Worm (Caenorhabditis elegans) whole organism, L4 larva: ENCODE results near the gene C16C4.18.

Source experiments
- F10B5.3 ChIP-seq: sonication (generic microtip); optimal IDR thresholded peaks from 2 replicates; lab custom pipeline; 2016; ENCODE audit warnings: mild to moderate bottlenecking, missing genetic modification characterization, missing compliant biosample characterization
- F44E2.7 ChIP-seq: fragments of 200-800 bp; sonication (Bioruptor generic); IDR thresholded peaks from 2 replicates; pipeline ENCODE4 v2.1.2; 2022; ENCODE audit warnings: missing genetic modification characterization, missing compliant biosample characterization
- Y48G9A.11 ChIP-seq: fragments of 200-800 bp; sonication (Bioruptor generic); IDR thresholded peaks from 2 replicates; pipeline ENCODE4 v1.3.6; 2022; ENCODE audit warnings: missing genetic modification reagents, missing genetic modification characterization, missing compliant biosample characterization
- Y5F2A.4 ChIP-seq: fragments of 200-800 bp; sonication (Bioruptor generic); optimal IDR thresholded peaks from 2 replicates; lab custom pipeline; 2018; ENCODE audit warnings: mild to moderate bottlenecking, missing genetic modification characterization, missing compliant biosample characterization
- ZK337.2 ChIP-seq: fragments of 200-800 bp; sonication (Bioruptor generic); IDR thresholded peaks from 2 replicates; pipeline ENCODE4 v1.3.6; 2022; ENCODE audit warnings: missing genetic modification reagents, missing genetic modification characterization, missing compliant biosample characterization
- aly-2 ChIP-seq: sonication (generic microtip); optimal IDR thresholded peaks from 2 replicates; lab custom pipeline; 2018; ENCODE audit warnings: missing biosample characterization, missing genetic modification characterization
- arid-1 ChIP-seq: fragments of 200-800 bp; sonication (Bioruptor generic); conservative IDR thresholded peaks from 2 replicates; pipeline ENCODE4 v1.3.6; 2022; ENCODE audit warnings: missing genetic modification reagents, missing genetic modification characterization, missing compliant biosample characterization
- attf-4 ChIP-seq: sonication (generic microtip); optimal IDR thresholded peaks from 3 replicates; lab custom pipeline; 2017; ENCODE audit warnings: missing biosample characterization, missing genetic modification characterization
- ceh-20 ChIP-seq: fragments of 200-800 bp; sonication (Bioruptor generic); IDR thresholded peaks from 2 replicates; pipeline ENCODE4 v1.3.6; 2022; ENCODE audit warnings: missing genetic modification reagents, missing genetic modification characterization, missing compliant biosample characterization
- ceh-28 ChIP-seq: fragments of 150-350 bp; optimal IDR thresholded peaks from 2 replicates; lab custom pipeline; 2014; ENCODE audit warnings: missing biosample characterization, missing genetic modification reagents, missing genetic modification characterization
- ceh-44 ChIP-seq: fragments of 200-800 bp; sonication (Bioruptor generic); IDR thresholded peaks from 2 replicates; pipeline ENCODE4 v1.3.6; 2022; ENCODE audit warnings: missing genetic modification reagents, missing genetic modification characterization, missing compliant biosample characterization
- ceh-82 ChIP-seq: sonication (generic microtip); optimal IDR thresholded peaks from 2 replicates; lab custom pipeline; 2017; ENCODE audit warnings: missing biosample characterization, missing genetic modification characterization
- cey-2 ChIP-seq: sonication (generic microtip); optimal IDR thresholded peaks from 3 replicates; lab custom pipeline; 2017; ENCODE audit warnings: missing genetic modification characterization, mild to moderate bottlenecking, missing compliant biosample characterization, antibody characterized with exemption, borderline replicate concordance; ENCODE audit not compliant: insufficient read depth
- daf-16 ChIP-seq, 3 experiments: sonication (generic microtip); optimal IDR thresholded peaks; 2 replicates each; lab custom pipeline; 2016 to 2017; ENCODE audit warnings: missing genetic modification characterization in 3 of 3, missing genetic modification reagents in 3 of 3, mild to moderate bottlenecking in 2 of 3, missing compliant biosample characterization in 2 of 3, missing biosample characterization in 1 of 3, moderate library complexity in 1 of 3
- daf-19 ChIP-seq: fragments of 200-800 bp; sonication (Bioruptor generic); conservative IDR thresholded peaks from 2 replicates; pipeline ENCODE4 v1.3.6; 2022; ENCODE audit warnings: missing genetic modification characterization, missing compliant biosample characterization
- dmd-8 ChIP-seq: fragments of 200-800 bp; sonication (Bioruptor generic); IDR thresholded peaks from 2 replicates; pipeline ENCODE4 v1.3.6; 2022; ENCODE audit warnings: missing genetic modification characterization, missing compliant biosample characterization
- dmd-9 ChIP-seq: fragments of 200-800 bp; sonication (Bioruptor generic); IDR thresholded peaks from 2 replicates; pipeline ENCODE4 v1.3.6; 2022; ENCODE audit warnings: missing genetic modification reagents, missing genetic modification characterization, missing compliant biosample characterization
- dpl-1 ChIP-seq: fragments of 150-350 bp; optimal IDR thresholded peaks from 2 replicates; lab custom pipeline; 2014; ENCODE audit warnings: missing biosample characterization, missing genetic modification reagents, missing genetic modification characterization
- dve-1 ChIP-seq: sonication (generic microtip); optimal IDR thresholded peaks from 2 replicates; lab custom pipeline; 2017; ENCODE audit warnings: antibody characterized with exemption, mild to moderate bottlenecking, missing genetic modification characterization, missing compliant biosample characterization; ENCODE audit not compliant: insufficient read depth
- egl-43 ChIP-seq: fragments of 200-800 bp; sonication (Bioruptor generic); IDR thresholded peaks from 2 replicates; pipeline ENCODE4 v1.3.6; 2022; ENCODE audit warnings: missing genetic modification reagents, missing genetic modification characterization, missing compliant biosample characterization
- fkh-10 ChIP-seq: fragments of 150-350 bp; optimal IDR thresholded peaks from 2 replicates; lab custom pipeline; 2014; ENCODE audit warnings: missing biosample characterization, missing genetic modification reagents, missing genetic modification characterization
- gei-8 ChIP-seq: fragments of 200-800 bp; sonication (Bioruptor generic); optimal IDR thresholded peaks from 2 replicates; lab custom pipeline; 2018; ENCODE audit warnings: mild to moderate bottlenecking, missing genetic modification characterization, missing compliant biosample characterization
- hlh-11 ChIP-seq: fragments of 200-800 bp; sonication (Bioruptor generic); optimal IDR thresholded peaks from 2 replicates; lab custom pipeline; 2018; ENCODE audit warnings: mild to moderate bottlenecking, missing genetic modification characterization, missing compliant biosample characterization
- jun-1 ChIP-seq: fragments of 150-350 bp; optimal IDR thresholded peaks from 2 replicates; lab custom pipeline; 2014; ENCODE audit warnings: missing biosample characterization, missing genetic modification reagents, missing genetic modification characterization
- lin-15B ChIP-seq: fragments of 150-350 bp; sonication (generic microtip); optimal IDR thresholded peaks from 3 replicates; lab custom pipeline; 2014; ENCODE audit warnings: missing biosample characterization, missing genetic modification characterization
- lin-29 ChIP-seq: fragments of 200-800 bp; sonication (Bioruptor generic); IDR thresholded peaks from 2 replicates; pipeline ENCODE4 v1.3.6; 2022; ENCODE audit warnings: missing genetic modification reagents, missing genetic modification characterization, missing compliant biosample characterization
- lin-39 ChIP-seq: fragments of 150-350 bp; optimal IDR thresholded peaks from 2 replicates; lab custom pipeline; 2014; ENCODE audit warnings: missing biosample characterization, missing genetic modification reagents, missing genetic modification characterization
- mdt-29 ChIP-seq: fragments of 200-800 bp; sonication (Bioruptor generic); IDR thresholded peaks from 2 replicates; pipeline ENCODE4 v1.3.6; 2022; ENCODE audit warnings: missing genetic modification reagents, missing genetic modification characterization, missing compliant biosample characterization
- nhr-102 ChIP-seq: sonication (generic microtip); optimal IDR thresholded peaks from 2 replicates; lab custom pipeline; 2016; ENCODE audit warnings: mild to moderate bottlenecking, missing genetic modification characterization, moderate library complexity, missing compliant biosample characterization
- nhr-11 ChIP-seq: fragments of 150-350 bp; optimal IDR thresholded peaks from 2 replicates; lab custom pipeline; 2014; ENCODE audit warnings: missing biosample characterization, missing genetic modification characterization
- nhr-237 ChIP-seq: sonication (generic microtip); optimal IDR thresholded peaks from 2 replicates; lab custom pipeline; 2017; ENCODE audit warnings: missing biosample characterization, missing genetic modification characterization
- nhr-25 ChIP-seq: sonication (generic microtip); optimal IDR thresholded peaks from 2 replicates; lab custom pipeline; 2017; ENCODE audit warnings: missing genetic modification characterization, mild to moderate bottlenecking, missing compliant biosample characterization, antibody characterized with exemption, moderate library complexity, borderline replicate concordance; ENCODE audit not compliant: insufficient read depth
- nhr-42 ChIP-seq: fragments of 200-800 bp; sonication (Bioruptor generic); IDR thresholded peaks from 2 replicates; pipeline ENCODE4 v1.3.6; 2022; ENCODE audit warnings: missing genetic modification characterization, missing compliant biosample characterization
- nhr-48 ChIP-seq: sonication (generic microtip); optimal IDR thresholded peaks from 2 replicates; lab custom pipeline; 2016; ENCODE audit warnings: mild to moderate bottlenecking, missing genetic modification characterization, missing compliant biosample characterization
- nhr-6 ChIP-seq: fragments of 150-350 bp; optimal IDR thresholded peaks from 2 replicates; lab custom pipeline; 2014; ENCODE audit warnings: missing biosample characterization, missing genetic modification characterization
- nhr-76 ChIP-seq: fragments of 150-350 bp; optimal IDR thresholded peaks from 2 replicates; lab custom pipeline; 2014; ENCODE audit warnings: missing biosample characterization, missing genetic modification characterization
- nhr-77 ChIP-seq: fragments of 150-350 bp; optimal IDR thresholded peaks from 2 replicates; lab custom pipeline; 2014; ENCODE audit warnings: missing biosample characterization, missing genetic modification characterization
- pha-4 ChIP-seq, 2 experiments: fragments of 150-350 bp in 1 of 2; fragments of 200-800 bp in 1 of 2; sonication (Bioruptor generic) in 1 of 2; IDR thresholded peaks in 1 of 2; optimal IDR thresholded peaks in 1 of 2; 2 replicates each; pipeline versions ENCODE4 v1.3.6 to Lab custom; 2014 to 2022; ENCODE audit warnings: missing genetic modification characterization in 2 of 2, missing genetic modification reagents in 2 of 2, missing biosample characterization in 1 of 2, missing compliant biosample characterization in 1 of 2
- php-3 ChIP-seq: fragments of 200-800 bp; sonication (Bioruptor generic); IDR thresholded peaks from 2 replicates; pipeline ENCODE4 v1.3.6; 2022; ENCODE audit warnings: missing genetic modification reagents, missing genetic modification characterization, missing compliant biosample characterization
- pqm-1 ChIP-seq: sonication (generic microtip); optimal IDR thresholded peaks from 2 replicates; lab custom pipeline; 2017; ENCODE audit warnings: missing biosample characterization, missing genetic modification characterization
- rbr-2 ChIP-seq: sonication (generic microtip); optimal IDR thresholded peaks from 2 replicates; lab custom pipeline; 2016; ENCODE audit warnings: missing genotype, missing genetic modification characterization, missing compliant biosample characterization
- saeg-2 ChIP-seq: fragments of 200-800 bp; sonication (Bioruptor generic); IDR thresholded peaks from 2 replicates; pipeline ENCODE4 v1.3.6; 2022; ENCODE audit warnings: missing genetic modification reagents, missing genetic modification characterization, missing compliant biosample characterization
- sdz-12 ChIP-seq: fragments of 200-800 bp; sonication (Bioruptor generic); optimal IDR thresholded peaks from 2 replicates; lab custom pipeline; 2018; ENCODE audit warnings: mild to moderate bottlenecking, missing genetic modification characterization, missing compliant biosample characterization
- set-16 ChIP-seq: fragments of 200-800 bp; sonication (Bioruptor generic); IDR thresholded peaks from 2 replicates; pipeline ENCODE4 v1.3.6; 2022; ENCODE audit warnings: missing genetic modification reagents, missing genetic modification characterization, missing compliant biosample characterization
- skn-1 ChIP-seq: fragments of 150-350 bp; optimal IDR thresholded peaks from 2 replicates; lab custom pipeline; 2014; ENCODE audit warnings: missing biosample characterization, missing genetic modification characterization
- spr-3 ChIP-seq: fragments of 200-800 bp; sonication (Bioruptor generic); optimal IDR thresholded peaks from 2 replicates; lab custom pipeline; 2018; ENCODE audit warnings: mild to moderate bottlenecking, missing genetic modification characterization, missing compliant biosample characterization
- vab-7 ChIP-seq: fragments of 200-800 bp; sonication (Bioruptor generic); IDR thresholded peaks from 2 replicates; pipeline ENCODE4 v1.3.6; 2022; ENCODE audit warnings: missing genetic modification reagents, missing genetic modification characterization, missing compliant biosample characterization
- zag-1 ChIP-seq: fragments of 150-350 bp; optimal IDR thresholded peaks from 2 replicates; lab custom pipeline; 2014; ENCODE audit warnings: missing biosample characterization, missing genetic modification characterization
- zfp-2 ChIP-seq: sonication (generic microtip); optimal IDR thresholded peaks from 2 replicates; lab custom pipeline; 2016; ENCODE audit warnings: mild to moderate bottlenecking, missing genetic modification characterization, missing compliant biosample characterization
- zfp-3 ChIP-seq: fragments of 200-800 bp; sonication (Bioruptor generic); conservative IDR thresholded peaks from 2 replicates; pipeline ENCODE4 v1.3.6; 2022; ENCODE audit warnings: missing genetic modification reagents, missing genetic modification characterization, missing compliant biosample characterization
- ztf-7 ChIP-seq: fragments of 150-350 bp; optimal IDR thresholded peaks from 2 replicates; lab custom pipeline; 2014; ENCODE audit warnings: missing biosample characterization, missing genetic modification characterization

The C16C4.18 gene

ce11 chrII:1851716-1852115, 9.4 kb downstream of the C16C4.18 start (continued):
- TF ChIP-seq nhr-76 (tag; lab: Kevin White, UChicago) (no peak), pqm-1 (tag; lab: Kevin White, UChicago) (peak; percentile 99), nhr-25 (tag; lab: Kevin White, UChicago) (no peak), arid-1 (no peak), nhr-6 (tag; lab: Kevin White, UChicago) (peak; percentile 57), nhr-48 (tag; lab: Kevin White, UChicago) (no peak), nhr-77 (tag; lab: Kevin White, UChicago) (peak; percentile 94), dmd-9 (GFP tag; lab: Robert Waterston, UW) (no peak), egl-43 (GFP tag; lab: Robert Waterston, UW) (no peak), nhr-42 (peak; percentile 52; the same call in 1 of the 2 replicates), cey-2 (tag; lab: Kevin White, UChicago) (no peak), Y5F2A.4 (GFP tag; lab: Kevin White, UChicago) (no peak), rbr-2 (tag; lab: Kevin White, UChicago) (no peak), dmd-8 (GFP tag; lab: Robert Waterston, UW) (no peak), sdz-12 (GFP tag; lab: Kevin White, UChicago) (no peak), F44E2.7 (GFP tag; lab: Robert Waterston, UW) (no peak), vab-7 (GFP tag; lab: Robert Waterston, UW) (no peak), hlh-11 (tag; lab: Kevin White, UChicago) (peak; percentile 92), attf-4 (tag; lab: Kevin White, UChicago) (no peak), skn-1 (no peak), lin-15B (no peak), daf-19 (no peak), gei-8 (no peak), ceh-20 (no peak), zfp-2 (tag; lab: Kevin White, UChicago) (no peak), dve-1 (tag; lab: Kevin White, UChicago) (no peak), lin-39 (no peak), nhr-102 (tag; lab: Kevin White, UChicago) (no peak), fkh-10 (GFP tag; lab: Kevin White, UChicago) (no peak), nhr-11 (tag; lab: Kevin White, UChicago) (no peak), ceh-28 (tag; lab: Kevin White, UChicago) (no peak), zfp-3 (GFP tag; lab: Robert Waterston, UW) (no peak), aly-2 (no peak), saeg-2 (GFP tag; lab: Robert Waterston, UW) (no peak), set-16 (GFP tag; lab: Robert Waterston, UW) (no peak), jun-1 (tag; lab: Kevin White, UChicago) (peak; percentile 34), pha-4 (GFP tag; IDR thresholded peaks at IDR 0.05; lab: Robert Waterston, UW) (no peak), pha-4 (tag; optimal IDR thresholded peaks at IDR 0.05; lab: Kevin White, UChicago) (no peak), ceh-82 (no peak), mdt-29 (no peak), zag-1 (tag; lab: Kevin White, UChicago) (no peak), ZK337.2 (GFP tag; lab: Robert Waterston, UW) (no peak), ceh-44 (GFP tag; lab: Robert Waterston, UW) (no peak), spr-3 (GFP tag; lab: Kevin White, UChicago) (no peak), F10B5.3 (tag; lab: Kevin White, UChicago) (no peak), ztf-7 (tag; lab: Kevin White, UChicago) (no peak), nhr-237 (tag; lab: Kevin White, UChicago) (no peak), dpl-1 (no peak), daf-16 (GFP tag; optimal IDR thresholded peaks at IDR 0.05; lab: Kevin White, UChicago) (no peak), daf-16 (tag; optimal IDR thresholded peaks at IDR 0.05; lab: Kevin White, UChicago) (peak; percentile 85), lin-29 (no peak), Y48G9A.11 (GFP tag; lab: Robert Waterston, UW) (no peak), php-3 (GFP tag; lab: Robert Waterston, UW) (peak; percentile 90)
